Fruit fly (Drosophila melanogaster) ovary, adult (tissue): Measurements from ENCODE around the gene Cdk2.

Experiments used
- CG17801 ChIP-seq: fragments of 200-800 bp; optimal IDR thresholded peaks from 2 replicates; lab custom pipeline; 2019; ENCODE audit warnings: missing biosample characterization, mild to moderate bottlenecking, missing genetic modification characterization, moderate library complexity; ENCODE audit not compliant: partially characterized antibody

Cdk2 gene

dm6 chr3R:20735405-20735804, at the start of gene Cdk2:
Gene Cdk2 (plus strand): TSS chr3R:20735623.
- no peak for TF ChIP-seq CG17801 (GFP tag; lab: Kevin White, UChicago)

dm6 chr3R:20714360-20714759, 21.1 kb upstream of the Cdk2 start, which contains the start of gene Oamb:
Gene Oamb (minus strand): TSS chr3R:20714577.
- TF ChIP-seq CG17801 (GFP tag; lab: Kevin White, UChicago): no peak

- no peak for TF ChIP-seq CG17801 (GFP tag; lab: Kevin White, UChicago)
Measured at dm6 chr3R:20719286-20719685, 16.1 kb upstream of the Cdk2 start.

dm6 chr3R:20723491-20723890, 11.9 kb upstream of the Cdk2 start:
- no peak for TF ChIP-seq CG17801 (GFP tag; lab: Kevin White, UChicago)

dm6 chr3R:20731331-20731730, 4.1 kb upstream of the Cdk2 start, which contains the start of gene CG31205:
Gene CG31205 (plus strand): TSS chr3R:20731631.
- no peak for TF ChIP-seq CG17801 (GFP tag; lab: Kevin White, UChicago)

dm6 chr3R:20739000-20739399, 3.6 kb downstream of the Cdk2 start, which contains the start of gene CG17267:
Gene CG17267 (minus strand): TSS chr3R:20739100.
- TF ChIP-seq CG17801 (GFP tag; lab: Kevin White, UChicago): no peak

- TF ChIP-seq CG17801 (GFP tag; lab: Kevin White, UChicago): no peak
Measured at dm6 chr3R:20739971-20740370, 4.5 kb downstream of the Cdk2 start, which contains the start of gene CG42322. Gene CG42322 (plus strand): TSS chr3R:20740108.

dm6 chr3R:20743769-20744168, 8.3 kb downstream of the Cdk2 start, which contains the start of gene CG31199:
Gene CG31199 (minus strand): TSS chr3R:20743869.
- TF ChIP-seq CG17801 (GFP tag; lab: Kevin White, UChicago): no peak

- no peak for TF ChIP-seq CG17801 (GFP tag; lab: Kevin White, UChicago)
Measured at dm6 chr3R:20745238-20745637, 9.8 kb downstream of the Cdk2 start, which contains the start of gene CG31200. Gene CG31200 (minus strand): TSS chr3R:20745338.

dm6 chr3R:20748974-20749373, 13.6 kb downstream of the Cdk2 start, which contains the start of gene Prosalpha4T1:
Gene Prosalpha4T1 (minus strand): TSS chr3R:20749074.
- TF ChIP-seq CG17801 (GFP tag; lab: Kevin White, UChicago): no peak

- no peak for TF ChIP-seq CG17801 (GFP tag; lab: Kevin White, UChicago)
Measured at dm6 chr3R:20749536-20749935, 14.1 kb downstream of the Cdk2 start.

- TF ChIP-seq CG17801 (GFP tag; lab: Kevin White, UChicago): no peak
Measured at dm6 chr3R:20754991-20755390, 19.6 kb downstream of the Cdk2 start.

dm6 chr3R:20756429-20756828, 21.0 kb downstream of the Cdk2 start, which contains the start of gene Syp:
Gene Syp (plus strand): TSS chr3R:20756729.
- TF ChIP-seq CG17801 (GFP tag; lab: Kevin White, UChicago): no peak

- TF ChIP-seq CG17801 (GFP tag; lab: Kevin White, UChicago): no peak
Measured at dm6 chr3R:20762175-20762795, 26.9 kb downstream of the Cdk2 start, which contains the start of gene CG31195. Gene CG31195 (minus strand): TSS chr3R:20762369.

- no peak for TF ChIP-seq CG17801 (GFP tag; lab: Kevin White, UChicago)
Measured at dm6 chr3R:20764058-20764457, 28.6 kb downstream of the Cdk2 start.
